Fruit fly (Drosophila melanogaster): ENCODE measurements around the gene Ccp84Af.

The Ccp84Af gene

dm6 chr3R:6662613-6663288 lies 27.3 kb downstream of the Ccp84Af start:
- TF ChIP-seq psq (optimal IDR thresholded peaks at IDR 0.05): no peak
- TF ChIP-seq Sin3A (optimal IDR thresholded peaks at IDR 0.05): no peak
- no peak for TF ChIP-seq Myc (optimal IDR thresholded peaks at IDR 0.05)
- no peak for TF ChIP-seq insv (optimal IDR thresholded peaks at IDR 0.05)
- no peak for TF ChIP-seq ttk (optimal IDR thresholded peaks at IDR 0.05)
- no peak for TF ChIP-seq h (optimal IDR thresholded peaks at IDR 0.05)

- TF ChIP-seq psq (optimal IDR thresholded peaks at IDR 0.05) (no peak), Sin3A (optimal IDR thresholded peaks at IDR 0.05) (no peak), insv (optimal IDR thresholded peaks at IDR 0.05) (no peak), h (optimal IDR thresholded peaks at IDR 0.05) (no peak), ttk (optimal IDR thresholded peaks at IDR 0.05) (no peak), Myc (optimal IDR thresholded peaks at IDR 0.05) (no peak)
Measured at dm6 chr3R:6659941-6660340, 30.1 kb downstream of the Ccp84Af start, which contains the start of gene agt. Gene agt, minus strand, starts transcription at chr3R:6660100.

dm6 chr3R:6657278-6658246 lies 32.5 kb downstream of the Ccp84Af start, which contains the start of the genes CG1307 and twr:
Gene CG1307, minus strand, starts transcription at chr3R:6657442.
Gene twr, plus strand, starts transcription at chr3R:6657882.
- TF ChIP-seq Myc (optimal IDR thresholded peaks at IDR 0.05) (no peak), Sin3A (optimal IDR thresholded peaks at IDR 0.05) (no peak), h (optimal IDR thresholded peaks at IDR 0.05) (no peak), insv (optimal IDR thresholded peaks at IDR 0.05) (no peak), ttk (optimal IDR thresholded peaks at IDR 0.05) (no peak), psq (optimal IDR thresholded peaks at IDR 0.05) (no peak)

dm6 chr3R:6646740-6647139 lies 43.3 kb downstream of the Ccp84Af start, which contains the start of gene Taf1:
Gene Taf1, plus strand, starts transcription at chr3R:6646889.
- TF ChIP-seq insv (optimal IDR thresholded peaks at IDR 0.05) (no peak), h (optimal IDR thresholded peaks at IDR 0.05) (no peak), ttk (optimal IDR thresholded peaks at IDR 0.05) (no peak), psq (optimal IDR thresholded peaks at IDR 0.05) (no peak), Sin3A (optimal IDR thresholded peaks at IDR 0.05) (no peak), Myc (optimal IDR thresholded peaks at IDR 0.05) (no peak)

- TF ChIP-seq insv (optimal IDR thresholded peaks at IDR 0.05) (no peak), ttk (optimal IDR thresholded peaks at IDR 0.05) (no peak), Myc (optimal IDR thresholded peaks at IDR 0.05) (no peak)
Measured at dm6 chr3R:6644334-6644733, 45.7 kb downstream of the Ccp84Af start, which contains the start of gene Ass. Gene Ass, minus strand, starts transcription at chr3R:6644434.

- TF ChIP-seq Myc (optimal IDR thresholded peaks at IDR 0.05) (no peak), insv (optimal IDR thresholded peaks at IDR 0.05) (no peak), h (optimal IDR thresholded peaks at IDR 0.05) (no peak), Sin3A (optimal IDR thresholded peaks at IDR 0.05) (no peak), ttk (optimal IDR thresholded peaks at IDR 0.05) (no peak), psq (optimal IDR thresholded peaks at IDR 0.05) (no peak)
Measured at dm6 chr3R:6640932-6641331, 49.1 kb downstream of the Ccp84Af start, which contains the start of gene CG31286. Gene CG31286, plus strand, starts transcription at chr3R:6641232.
